Fruit fly (Drosophila melanogaster) whole organism, pupa: Measurements from ENCODE around the gene CG9500.

Experiments
- CG10348 ChIP-seq: fragments of 200-800 bp; sonication (Bioruptor generic); IDR thresholded peaks from 2 replicates; pipeline ENCODE4 v1.3.6; 2022; ENCODE audit warnings: missing biosample characterization, missing genetic modification characterization
- CG12605 ChIP-seq: fragments of 200-800 bp; sonication (Bioruptor generic); IDR thresholded peaks from 2 replicates; pipeline ENCODE4 v1.3.6; 2022; ENCODE audit warnings: missing biosample characterization, missing genetic modification characterization
- CG13204 ChIP-seq: fragments of 200-800 bp; sonication (Bioruptor generic); optimal IDR thresholded peaks from 2 replicates; lab custom pipeline; 2018; ENCODE audit warnings: missing biosample characterization, mild to moderate bottlenecking, missing genetic modification characterization, moderate library complexity
- CG14655 ChIP-seq: fragments of 200-800 bp; sonication (Bioruptor generic); optimal IDR thresholded peaks from 3 replicates; lab custom pipeline; 2017; ENCODE audit warnings: mild to moderate bottlenecking, missing biosample characterization, missing genetic modification reagents, missing genetic modification characterization
- CG15710 ChIP-seq: fragments of 200-800 bp; sonication (Bioruptor generic); optimal IDR thresholded peaks from 2 replicates; lab custom pipeline; 2018; ENCODE audit warnings: missing biosample characterization, mild to moderate bottlenecking, missing genetic modification characterization, moderate library complexity
- CG17806 ChIP-seq: fragments of 200-800 bp; sonication (Bioruptor generic); optimal IDR thresholded peaks from 2 replicates; lab custom pipeline; 2018; ENCODE audit warnings: missing biosample characterization, mild to moderate bottlenecking, missing genetic modification characterization, moderate library complexity
- CG32121 ChIP-seq: fragments of 200-800 bp; sonication (Bioruptor generic); IDR thresholded peaks from 2 replicates; pipeline ENCODE4 v1.3.6; 2022; ENCODE audit warnings: missing biosample characterization, missing genetic modification characterization
- CG34367 ChIP-seq: fragments of 200-800 bp; sonication (Bioruptor generic); optimal IDR thresholded peaks from 2 replicates; lab custom pipeline; 2018; ENCODE audit warnings: missing biosample characterization, mild to moderate bottlenecking, missing genetic modification characterization
- CG4496 ChIP-seq: fragments of 200-800 bp; sonication (Bioruptor generic); IDR thresholded peaks from 3 replicates; pipeline ENCODE4 v1.3.6; 2022; ENCODE audit warnings: missing biosample characterization, missing genetic modification characterization
- CG8159 ChIP-seq: fragments of 200-800 bp; sonication (Bioruptor generic); optimal IDR thresholded peaks from 3 replicates; lab custom pipeline; 2018; ENCODE audit warnings: missing biosample characterization, mild to moderate bottlenecking, missing genetic modification characterization, moderate library complexity
- CG8301 ChIP-seq: fragments of 200-800 bp; sonication (Bioruptor generic); optimal IDR thresholded peaks from 2 replicates; lab custom pipeline; 2018; ENCODE audit warnings: missing biosample characterization, mild to moderate bottlenecking, missing genetic modification characterization
- CG9948 ChIP-seq: fragments of 200-800 bp; sonication (Bioruptor generic); optimal IDR thresholded peaks from 2 replicates; lab custom pipeline; 2018; ENCODE audit warnings: missing biosample characterization, mild to moderate bottlenecking, missing genetic modification characterization, moderate library complexity
- D1 ChIP-seq: fragments of 200-800 bp; sonication (Bioruptor generic); optimal IDR thresholded peaks from 2 replicates; lab custom pipeline; 2018; ENCODE audit warnings: missing biosample characterization, mild to moderate bottlenecking, missing genetic modification characterization, moderate library complexity
- EcR ChIP-seq: fragments of 200-800 bp; sonication (Bioruptor generic); optimal IDR thresholded peaks from 3 replicates; lab custom pipeline; 2019; ENCODE audit warnings: missing biosample characterization, missing genetic modification characterization, mild to moderate bottlenecking, moderate library complexity, missing genetic modification reagents
- Ets98B ChIP-seq: fragments of 200-800 bp; sonication (Bioruptor generic); IDR thresholded peaks from 2 replicates; pipeline ENCODE4 v1.3.6; 2022; ENCODE audit warnings: missing biosample characterization, missing genetic modification characterization
- Pif1A ChIP-seq: fragments of 200-800 bp; sonication (Bioruptor generic); optimal IDR thresholded peaks from 3 replicates; lab custom pipeline; 2016; ENCODE audit warnings: missing biosample characterization, missing genetic modification characterization
- Snoo ChIP-seq: fragments of 200-800 bp; sonication (Bioruptor generic); optimal IDR thresholded peaks from 3 replicates; lab custom pipeline; 2017; ENCODE audit warnings: missing biosample characterization, mild to moderate bottlenecking, missing genetic modification characterization, inconsistent platforms
- fd96Ca ChIP-seq: fragments of 200-800 bp; sonication (Bioruptor generic); IDR thresholded peaks from 3 replicates; pipeline ENCODE4 v1.3.6; 2022; ENCODE audit warnings: missing biosample characterization, missing genetic modification characterization
- gl ChIP-seq: fragments of 200-800 bp; sonication (Bioruptor generic); optimal IDR thresholded peaks from 2 replicates; lab custom pipeline; 2018; ENCODE audit warnings: missing biosample characterization, mild to moderate bottlenecking, missing genetic modification characterization
- rn ChIP-seq: fragments of 200-800 bp; sonication (Bioruptor generic); IDR thresholded peaks from 2 replicates; pipeline ENCODE4 v1.3.6; 2022; ENCODE audit warnings: missing biosample characterization, missing genetic modification characterization

Gene CG9500

DNA sequence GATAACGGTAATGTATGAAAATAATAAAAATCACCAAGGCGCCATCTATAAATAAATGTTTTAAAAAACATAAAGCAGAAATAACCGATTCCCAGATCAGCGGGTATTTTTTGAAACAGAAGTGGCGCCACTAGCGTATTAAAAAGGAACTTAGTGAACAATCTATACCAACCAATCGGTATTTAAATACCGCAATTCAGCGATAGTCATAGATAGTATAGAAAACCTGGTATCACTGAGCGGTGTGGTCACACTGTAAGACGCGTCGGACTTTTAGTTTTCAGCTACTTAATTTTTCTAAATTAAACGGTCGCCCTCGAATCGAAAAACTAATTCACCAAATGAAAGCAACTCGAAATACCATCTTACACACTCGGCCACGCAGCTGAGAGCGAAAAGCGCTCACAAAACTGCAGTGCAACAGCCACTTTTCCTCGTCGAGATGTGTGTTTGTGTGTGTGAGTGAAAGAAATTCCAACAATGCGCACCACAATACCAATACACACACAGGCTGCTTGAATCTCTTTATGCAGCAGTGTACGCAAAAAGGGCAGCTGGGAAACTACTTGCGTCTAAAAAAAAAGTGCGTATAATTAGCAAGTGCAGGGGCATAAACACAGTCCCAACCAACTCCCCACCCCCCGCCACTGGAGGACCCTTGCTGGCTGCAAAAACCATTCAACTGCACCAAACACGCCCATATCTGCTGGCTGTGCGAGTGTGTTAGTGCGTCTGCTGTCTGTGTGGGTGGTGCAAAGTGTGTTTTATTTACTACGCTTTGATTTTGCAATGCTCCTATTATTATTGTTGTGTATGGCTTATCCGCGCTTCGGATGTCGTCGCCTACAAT is 34.4 kb downstream of the CG9500 start, which contains the start of gene PDZ-GEF:
Gene PDZ-GEF (plus strand): TSS at position 232 of the 850 bp plus-strand sequence.
- TF ChIP-seq Pif1A (GFP tag; lab: Kevin White, UChicago) (no peak), CG4496 (GFP tag; lab: Robert Waterston, UW) (peak; percentile 31; the same call in 1 of the 3 replicates)

DNA sequence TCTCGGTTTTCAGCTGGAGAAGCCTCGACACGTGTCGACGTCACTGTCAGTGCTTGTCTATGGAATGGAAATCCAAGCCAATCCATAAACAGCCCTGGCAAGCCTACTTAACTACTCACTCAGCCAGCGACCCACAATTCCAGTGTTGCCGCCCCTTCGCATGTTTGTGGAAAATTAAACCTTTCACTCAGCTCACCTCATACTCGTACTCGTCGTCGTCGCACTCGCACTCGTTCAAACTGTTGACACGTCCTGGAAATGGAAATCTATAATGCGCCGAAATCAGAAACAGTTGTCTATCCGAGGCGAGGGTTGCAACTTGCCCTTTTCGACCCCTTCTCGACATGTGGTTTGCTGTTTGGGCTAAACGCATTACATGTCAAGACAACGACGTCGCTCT is 39.0 kb downstream of the CG9500 start:
- TF ChIP-seq CG32121 (no peak), CG13204 (GFP tag; lab: Kevin White, UChicago) (no peak), CG12605 (no peak), CG14655 (GFP tag; lab: Kevin White, UChicago) (no peak), CG8301 (tag; lab: Kevin White, UChicago) (no peak), CG9948 (tag; lab: Kevin White, UChicago) (no peak), Pif1A (GFP tag; lab: Kevin White, UChicago) (no peak)

- TF ChIP-seq Snoo (tag; lab: Kevin White, UChicago), result no peak
- no peak for TF ChIP-seq CG17806 (tag; lab: Kevin White, UChicago)
- no peak for TF ChIP-seq EcR (GFP tag; lab: Kevin White, UChicago)
- no peak for TF ChIP-seq Ets98B (GFP tag; lab: Robert Waterston, UW)
- TF ChIP-seq fd96Ca (GFP tag; lab: Robert Waterston, UW), result no peak
- TF ChIP-seq CG12605, result no peak
- no peak for TF ChIP-seq CG14655 (GFP tag; lab: Kevin White, UChicago)
- no peak for TF ChIP-seq Pif1A (GFP tag; lab: Kevin White, UChicago)
- TF ChIP-seq CG13204 (GFP tag; lab: Kevin White, UChicago), result no peak
- no peak for TF ChIP-seq CG34367 (tag; lab: Kevin White, UChicago)
- TF ChIP-seq D1 (tag; lab: Kevin White, UChicago), result no peak
- no peak for TF ChIP-seq CG4496 (GFP tag; lab: Robert Waterston, UW)
- no peak for TF ChIP-seq CG8159 (tag; lab: Kevin White, UChicago)
- no peak for TF ChIP-seq CG8301 (tag; lab: Kevin White, UChicago)
- TF ChIP-seq CG15710 (tag; lab: Kevin White, UChicago), result no peak
- no peak for TF ChIP-seq rn (GFP tag; lab: Robert Waterston, UW)
- TF ChIP-seq CG9948 (tag; lab: Kevin White, UChicago), result no peak
- no peak for TF ChIP-seq CG32121
- TF ChIP-seq CG10348 (GFP tag; lab: Robert Waterston, UW), result no peak
- no peak for TF ChIP-seq gl (tag; lab: Kevin White, UChicago)
Measured at dm6 chr2L:6309879-6310278, 48.2 kb downstream of the CG9500 start.

- TF ChIP-seq Pif1A (GFP tag; lab: Kevin White, UChicago), result no peak
- TF ChIP-seq Ets98B (GFP tag; lab: Robert Waterston, UW), result no peak
- TF ChIP-seq CG15710 (tag; lab: Kevin White, UChicago), result no peak
- TF ChIP-seq CG8159 (tag; lab: Kevin White, UChicago), result no peak
- no peak for TF ChIP-seq CG8301 (tag; lab: Kevin White, UChicago)
- TF ChIP-seq fd96Ca (GFP tag; lab: Robert Waterston, UW), result no peak
- TF ChIP-seq CG34367 (tag; lab: Kevin White, UChicago), result no peak
Measured at dm6 chr2L:6308651-6309050, 49.5 kb downstream of the CG9500 start, which contains the start of the genes CG43922 and CG13984. Gene CG43922, minus strand, starts transcription at chr2L:6308751. Gene CG13984, plus strand, starts transcription at chr2L:6308819.
